Fruit fly (Drosophila melanogaster): ENCODE data around the gene CG14540.

The CG14540 gene

dm6 chr3R:26002570-26003332, 43.7 kb downstream of the CG14540 start (continued):
- TF ChIP-seq CG32772 (GFP tag; IDR thresholded peaks at IDR 0.05) (peak; percentile 27; the same call in 1 of the 2 replicates), CG6272 (GFP tag; IDR thresholded peaks at IDR 0.05) (no peak), cg (GFP tag; optimal IDR thresholded peaks at IDR 0.05) (peak; percentile 84), Hr78 (GFP tag; optimal IDR thresholded peaks at IDR 0.05) (peak in 1 of 2 experiments; percentile 25), Antp (GFP tag; optimal IDR thresholded peaks at IDR 0.05) (no peak), D (optimal IDR thresholded peaks at IDR 0.05) (peak; percentile 75), D (GFP tag; optimal IDR thresholded peaks at IDR 0.05) (no peak), z (GFP tag; IDR thresholded peaks at IDR 0.05) (0 out of 3 replicates have a peak, but pooled peaks have one; percentile 24), Med (GFP tag) (peak; percentile 71), da (GFP tag; optimal IDR thresholded peaks at IDR 0.05) (peak; percentile 26), ci (GFP tag; IDR thresholded peaks at IDR 0.05) (0 out of 3 replicates have a peak, but pooled peaks have one; percentile 5), pros (GFP tag; optimal IDR thresholded peaks at IDR 0.05) (peak; percentile 98), sd (tag; optimal IDR thresholded peaks at IDR 0.05) (peak; percentile 64), gsb-n (tag; optimal IDR thresholded peaks at IDR 0.05) (peak; percentile 53), grn (GFP tag; optimal IDR thresholded peaks at IDR 0.05) (peak; percentile 77), mirr (GFP tag; optimal IDR thresholded peaks at IDR 0.05) (peak; percentile 19), cwo (GFP tag; optimal IDR thresholded peaks at IDR 0.05) (peak; percentile 56), chinmo (GFP tag; IDR thresholded peaks at IDR 0.05; ENCODE audit: partially characterized antibody) (0 out of 4 replicates have a peak, but pooled peaks have one; percentile 69), Blimp-1 (GFP tag; optimal IDR thresholded peaks at IDR 0.05) (peak; percentile 51), CG12744 (GFP tag; optimal IDR thresholded peaks at IDR 0.05) (no peak), sqz (GFP tag; optimal IDR thresholded peaks at IDR 0.05) (peak; percentile 98), dpn (GFP tag; optimal IDR thresholded peaks at IDR 0.05) (peak in 1 of 2 experiments; percentile 1), ac (GFP tag; optimal IDR thresholded peaks at IDR 0.05) (peak; percentile 94), caup (GFP tag; optimal IDR thresholded peaks at IDR 0.05; ENCODE audit: severe bottlenecking) (no peak), Awh (GFP tag; IDR thresholded peaks at IDR 0.05) (no peak), CG10654 (GFP tag; optimal IDR thresholded peaks at IDR 0.05) (no peak), zen (tag; optimal IDR thresholded peaks at IDR 0.05) (peak; percentile 23)

- TF ChIP-seq NFAT (GFP tag; IDR thresholded peaks at IDR 0.05) = 0 out of 2 replicates have a peak, but pooled peaks have one; percentile 13
- peak; percentile 64 for TF ChIP-seq gcm (GFP tag; optimal IDR thresholded peaks at IDR 0.05)
- TF ChIP-seq ro (GFP tag; IDR thresholded peaks at IDR 0.05) = no peak
- no peak for TF ChIP-seq Lhr (GFP tag; optimal IDR thresholded peaks at IDR 0.05)
- no peak for TF ChIP-seq Bgb (GFP tag; IDR thresholded peaks at IDR 0.05; ENCODE audit: partially characterized antibody)
- 0 out of 3 replicates have a peak, but pooled peaks have one; percentile 18 for TF ChIP-seq ci (GFP tag; IDR thresholded peaks at IDR 0.05)
- TF ChIP-seq pros (GFP tag; optimal IDR thresholded peaks at IDR 0.05) = peak; percentile 24
- TF ChIP-seq nerfin-1 (tag; optimal IDR thresholded peaks at IDR 0.05) = no peak
- TF ChIP-seq nom (GFP tag; optimal IDR thresholded peaks at IDR 0.05) = peak; percentile 90
- no peak for TF ChIP-seq CG2116 (GFP tag; optimal IDR thresholded peaks at IDR 0.05)
- 0 out of 4 replicates have a peak, but pooled peaks have one; percentile 41 for TF ChIP-seq chinmo (GFP tag; IDR thresholded peaks at IDR 0.05; ENCODE audit: partially characterized antibody)
- TF ChIP-seq crol (GFP tag; IDR thresholded peaks at IDR 0.05) = peak; percentile 41; the same call in 1 of the 2 replicates
- peak; percentile 8 for TF ChIP-seq HLHmδ (GFP tag; optimal IDR thresholded peaks at IDR 0.05)
- TF ChIP-seq sd (tag; optimal IDR thresholded peaks at IDR 0.05) = peak; percentile 73
- peak in 1 of 2 experiments; percentile 4 for TF ChIP-seq Eip74EF (GFP tag; optimal IDR thresholded peaks at IDR 0.05)
Measured at dm6 chr3R:26004377-26005000, 45.4 kb downstream of the CG14540 start.
